Worm (Caenorhabditis elegans) whole organism, L1 larva: ENCODE measurements around the gene srz-101.

Experiments
- C16A3.4 ChIP-seq: fragments of 150-350 bp; optimal IDR thresholded peaks from 2 replicates; lab custom pipeline; 2014; ENCODE audit warnings: missing biosample characterization, missing genetic modification characterization
- C34B4.2 ChIP-seq: sonication (generic microtip); optimal IDR thresholded peaks from 2 replicates; lab custom pipeline; 2017; ENCODE audit warnings: mild to moderate bottlenecking, missing genetic modification characterization, missing compliant biosample characterization
- F16B12.6 ChIP-seq: fragments of 150-350 bp; optimal IDR thresholded peaks from 2 replicates; lab custom pipeline; 2014; ENCODE audit warnings: missing biosample characterization, missing genetic modification characterization
- Y116A8C.19 ChIP-seq: sonication (generic microtip); optimal IDR thresholded peaks from 2 replicates; lab custom pipeline; 2016; ENCODE audit warnings: missing compliant biosample characterization, missing genetic modification characterization, borderline replicate concordance
- alr-1 ChIP-seq: fragments of 200-800 bp; sonication (Bioruptor generic); optimal IDR thresholded peaks from 2 replicates; lab custom pipeline; 2018; ENCODE audit warnings: borderline replicate concordance, mild to moderate bottlenecking, missing genetic modification characterization, missing compliant biosample characterization
- aly-2 ChIP-seq: fragments of 150-350 bp; optimal IDR thresholded peaks from 2 replicates; lab custom pipeline; 2014; ENCODE audit warnings: missing biosample characterization, missing genetic modification characterization
- blmp-1 ChIP-seq: fragments of 150-350 bp; optimal IDR thresholded peaks from 2 replicates; lab custom pipeline; 2014; ENCODE audit warnings: missing biosample characterization, missing genetic modification characterization
- ceh-88 ChIP-seq: fragments of 200-800 bp; sonication (Bioruptor generic); IDR thresholded peaks from 2 replicates; pipeline ENCODE4 v1.3.6; 2022; ENCODE audit warnings: missing genetic modification characterization, missing compliant biosample characterization
- dpl-1 ChIP-seq, 3 experiments: fragments of 150-350 bp in 2 of 3; sonication (generic microtip) in 1 of 3; optimal IDR thresholded peaks; 2 replicates each; lab custom pipeline; 2014 to 2017; ENCODE audit warnings: missing biosample characterization in 3 of 3, missing genetic modification characterization in 3 of 3, missing genetic modification reagents in 3 of 3
- dsc-1 ChIP-seq: sonication (generic microtip); optimal IDR thresholded peaks from 2 replicates; lab custom pipeline; 2016; ENCODE audit warnings: mild to moderate bottlenecking, missing genetic modification characterization, missing compliant biosample characterization
- efl-1 ChIP-seq, 4 experiments: fragments of 150-350 bp; optimal IDR thresholded peaks in 3 of 4; peaks in 1 of 4; 1 replicate in 1 of 4; 2 replicates in 3 of 4; lab custom pipeline; 2014; ENCODE audit warnings: missing biosample characterization in 2 of 4, missing genetic modification characterization in 2 of 4, missing genetic modification reagents in 2 of 4
- egl-27 ChIP-seq, 2 experiments: fragments of 150-350 bp in 1 of 2; sonication (generic microtip); optimal IDR thresholded peaks; 3 replicates each; lab custom pipeline; 2017 to 2018; ENCODE audit warnings: missing biosample characterization in 2 of 2, missing genetic modification characterization in 2 of 2, missing genetic modification reagents in 2 of 2
- elt-2 ChIP-seq: sonication (generic microtip); optimal IDR thresholded peaks from 2 replicates; lab custom pipeline; 2016; ENCODE audit warnings: missing genetic modification characterization, mild to moderate bottlenecking, inconsistent platforms, missing compliant biosample characterization, missing genetic modification reagents
- ets-5 ChIP-seq: fragments of 200-800 bp; sonication (Bioruptor generic); IDR thresholded peaks from 2 replicates; pipeline ENCODE4 v1.3.6; 2022; ENCODE audit warnings: missing genetic modification characterization, missing compliant biosample characterization
- fkh-8 ChIP-seq: sonication (generic microtip); optimal IDR thresholded peaks from 2 replicates; lab custom pipeline; 2016; ENCODE audit warnings: mild to moderate bottlenecking, missing genetic modification characterization, missing compliant biosample characterization
- grh-1 ChIP-seq: fragments of 200-800 bp; sonication (Bioruptor generic); IDR thresholded peaks from 2 replicates; pipeline ENCODE4 v1.3.6; 2022; ENCODE audit warnings: missing genetic modification reagents, missing genetic modification characterization, missing compliant biosample characterization
- hlh-17 ChIP-seq: fragments of 200-800 bp; sonication (Bioruptor generic); optimal IDR thresholded peaks from 2 replicates; lab custom pipeline; 2018; ENCODE audit warnings: missing genetic modification characterization, mild to moderate bottlenecking, missing compliant biosample characterization, moderate library complexity, borderline replicate concordance
- hpl-2 ChIP-seq: fragments of 150-350 bp; optimal IDR thresholded peaks from 2 replicates; lab custom pipeline; 2014; ENCODE audit warnings: missing biosample characterization, missing genetic modification reagents, missing genetic modification characterization
- irx-1 ChIP-seq: sonication (generic microtip); optimal IDR thresholded peaks from 2 replicates; lab custom pipeline; 2016; ENCODE audit warnings: missing genetic modification characterization, missing compliant biosample characterization
- jun-1 ChIP-seq: fragments of 150-350 bp; optimal IDR thresholded peaks from 2 replicates; lab custom pipeline; 2014; ENCODE audit warnings: missing biosample characterization, missing genetic modification reagents, missing genetic modification characterization
- lin-14 ChIP-seq: fragments of 200-800 bp; sonication (Bioruptor generic); optimal IDR thresholded peaks from 2 replicates; lab custom pipeline; 2018; ENCODE audit warnings: mild to moderate bottlenecking, missing genetic modification characterization, moderate library complexity, missing compliant biosample characterization
- mab-9 ChIP-seq: fragments of 200-800 bp; sonication (Bioruptor generic); IDR thresholded peaks from 2 replicates; pipeline ENCODE4 v1.3.6; 2022; ENCODE audit warnings: missing genetic modification reagents, missing genetic modification characterization, missing compliant biosample characterization
- mef-2 ChIP-seq: fragments of 150-350 bp; optimal IDR thresholded peaks from 2 replicates; lab custom pipeline; 2014; ENCODE audit warnings: missing biosample characterization, missing genetic modification characterization
- mep-1 ChIP-seq: fragments of 150-350 bp; optimal IDR thresholded peaks from 2 replicates; lab custom pipeline; 2014; ENCODE audit warnings: missing biosample characterization, missing genetic modification characterization
- nhr-19 ChIP-seq: fragments of 200-800 bp; sonication (Bioruptor generic); conservative IDR thresholded peaks from 2 replicates; pipeline ENCODE4 v1.3.6; 2022; ENCODE audit warnings: missing genetic modification characterization, missing compliant biosample characterization
- nhr-237 ChIP-seq: fragments of 150-350 bp; optimal IDR thresholded peaks from 2 replicates; lab custom pipeline; 2014; ENCODE audit warnings: missing biosample characterization, missing genetic modification characterization
- nhr-47 ChIP-seq: sonication (generic microtip); optimal IDR thresholded peaks from 2 replicates; lab custom pipeline; 2016; ENCODE audit warnings: mild to moderate bottlenecking, missing genetic modification characterization, moderate library complexity, missing compliant biosample characterization
- nhr-76 ChIP-seq: sonication (generic microtip); optimal IDR thresholded peaks from 2 replicates; lab custom pipeline; 2017; ENCODE audit warnings: missing biosample characterization, missing genetic modification characterization
- nhr-77 ChIP-seq: fragments of 150-350 bp; optimal IDR thresholded peaks from 2 replicates; lab custom pipeline; 2014; ENCODE audit warnings: missing biosample characterization, missing genetic modification characterization
- nhr-84 ChIP-seq: sonication (generic microtip); optimal IDR thresholded peaks from 2 replicates; lab custom pipeline; 2017; ENCODE audit warnings: missing biosample characterization, missing genetic modification characterization
- nhr-90 ChIP-seq: sonication (generic microtip); optimal IDR thresholded peaks from 2 replicates; lab custom pipeline; 2016; ENCODE audit warnings: mild to moderate bottlenecking, missing genetic modification characterization, missing compliant biosample characterization; ENCODE audit not compliant: poor library complexity
- pag-3 ChIP-seq: sonication (generic microtip); optimal IDR thresholded peaks from 2 replicates; lab custom pipeline; 2017; ENCODE audit warnings: missing genetic modification characterization, mild to moderate bottlenecking, missing compliant biosample characterization, antibody characterized with exemption, borderline replicate concordance; ENCODE audit not compliant: insufficient read depth
- rnt-1 ChIP-seq: sonication (generic microtip); optimal IDR thresholded peaks from 2 replicates; lab custom pipeline; 2016; ENCODE audit warnings: mild to moderate bottlenecking, missing genetic modification characterization, moderate library complexity, missing compliant biosample characterization
- snpc-4 ChIP-seq: fragments of 150-350 bp; optimal IDR thresholded peaks from 2 replicates; lab custom pipeline; 2014; ENCODE audit warnings: missing biosample characterization, missing genetic modification characterization
- snu-23 ChIP-seq: sonication (generic microtip); optimal IDR thresholded peaks from 2 replicates; lab custom pipeline; 2016; ENCODE audit warnings: missing genetic modification characterization, missing compliant biosample characterization
- tbx-2 ChIP-seq: sonication (generic microtip); optimal IDR thresholded peaks from 2 replicates; lab custom pipeline; 2016; ENCODE audit warnings: missing genetic modification characterization, missing compliant biosample characterization
- tlp-1 ChIP-seq: fragments of 150-350 bp; optimal IDR thresholded peaks from 2 replicates; lab custom pipeline; 2014; ENCODE audit warnings: missing biosample characterization, missing genetic modification characterization
- unc-86 ChIP-seq: sonication (generic microtip); optimal IDR thresholded peaks from 2 replicates; lab custom pipeline; 2016; ENCODE audit warnings: missing genetic modification characterization, missing compliant biosample characterization
- zip-4 ChIP-seq: fragments of 200-800 bp; sonication (Bioruptor generic); optimal IDR thresholded peaks from 2 replicates; lab custom pipeline; 2018; ENCODE audit warnings: mild to moderate bottlenecking, missing genetic modification characterization, moderate library complexity, missing compliant biosample characterization
- ztf-11 ChIP-seq, 2 experiments: sonication (generic microtip); optimal IDR thresholded peaks; 2 replicates each; lab custom pipeline; 2016 to 2017; ENCODE audit warnings: missing genetic modification characterization in 2 of 2, missing biosample characterization in 1 of 2, missing compliant biosample characterization in 1 of 2

The srz-101 gene

DNA sequence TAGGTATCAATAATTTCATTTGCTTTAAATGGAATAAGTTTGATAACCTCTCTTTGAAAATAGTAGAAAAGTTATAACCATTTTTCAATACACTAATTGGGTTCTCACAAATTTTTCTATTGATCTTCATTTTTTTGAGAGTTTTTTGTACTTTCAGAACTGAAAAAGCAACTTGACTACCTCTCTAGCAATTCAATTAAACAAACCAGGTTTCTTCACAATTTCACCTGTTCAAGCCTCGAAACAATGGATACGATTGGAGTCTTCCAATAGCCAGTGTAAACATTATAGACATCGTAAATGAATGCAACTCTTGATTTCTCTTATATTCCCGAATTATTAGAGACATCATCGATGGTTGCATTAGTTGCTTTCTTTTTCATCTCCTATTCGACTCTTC is 35.3 kb downstream of the srz-101 start, which contains the start of gene srz-99:
Gene srz-99 (plus strand): TSS at position 301 of the 400 bp plus-strand sequence.
- TF ChIP-seq mep-1 (tag; lab: Kevin White, UChicago) (no peak), snpc-4 (no peak), grh-1 (GFP tag; lab: Robert Waterston, UW) (no peak), hpl-2 (GFP tag; lab: Kevin White, UChicago) (no peak), tbx-2 (tag; lab: Kevin White, UChicago) (no peak), nhr-19 (no peak), lin-14 (GFP tag; lab: Kevin White, UChicago) (no peak), nhr-84 (tag; lab: Kevin White, UChicago) (no peak), egl-27 (tag; optimal IDR thresholded peaks at IDR 0.05; lab: Kevin White, UChicago) (no peak), jun-1 (tag; lab: Kevin White, UChicago) (no peak), ztf-11 (tag; optimal IDR thresholded peaks at IDR 0.05; lab: Kevin White, UChicago) (no peak), rnt-1 (tag; lab: Kevin White, UChicago) (no peak), C16A3.4 (tag; lab: Kevin White, UChicago) (no peak), nhr-77 (no peak), mab-9 (GFP tag; lab: Robert Waterston, UW) (no peak), ets-5 (GFP tag; lab: Robert Waterston, UW) (no peak), tlp-1 (tag; lab: Kevin White, UChicago) (no peak), pag-3 (tag; lab: Kevin White, UChicago) (no peak)

DNA sequence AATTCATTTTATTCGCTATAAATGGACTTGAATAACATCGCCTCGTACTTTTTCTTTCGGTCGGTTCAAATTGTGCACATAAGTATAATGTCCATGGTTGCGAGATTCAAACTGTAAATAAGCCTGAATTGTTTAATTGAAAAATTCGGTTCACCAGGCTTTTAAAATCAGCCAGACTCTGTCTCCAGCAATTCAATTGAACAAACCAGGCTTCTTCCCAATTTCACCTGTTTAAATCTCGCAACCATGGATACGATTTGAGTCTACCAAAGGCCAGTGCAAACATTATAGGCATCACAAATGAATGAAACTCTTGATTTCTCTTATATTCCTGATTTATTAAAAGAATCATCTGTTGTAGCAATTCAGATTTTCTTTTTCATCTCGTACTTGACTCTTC is 37.0 kb downstream of the srz-101 start, which contains the start of gene srz-100:
Gene srz-100 (plus strand): TSS at position 301 of the 400 bp plus-strand sequence.
- TF ChIP-seq hlh-17 (GFP tag; lab: Kevin White, UChicago) (no peak), efl-1 (optimal IDR thresholded peaks at IDR 0.05; lab: Kevin White, UChicago) (no peak), efl-1 (GFP tag; optimal IDR thresholded peaks at IDR 0.05 in 1 of 2; lab: Kevin White, UChicago) (peak in 1 of 2 experiments; percentile 39)

- no peak for TF ChIP-seq irx-1
- no peak for TF ChIP-seq unc-86
- TF ChIP-seq fkh-8 (tag; lab: Kevin White, UChicago) = no peak
- TF ChIP-seq aly-2 (tag; lab: Kevin White, UChicago) = no peak
- no peak for TF ChIP-seq grh-1 (GFP tag; lab: Robert Waterston, UW)
- no peak for TF ChIP-seq nhr-90 (tag; lab: Kevin White, UChicago)
- TF ChIP-seq snu-23 (GFP tag; lab: Kevin White, UChicago) = no peak
- no peak for TF ChIP-seq nhr-77
- TF ChIP-seq blmp-1 = no peak
- TF ChIP-seq C34B4.2 = no peak
- no peak for TF ChIP-seq alr-1 (tag; lab: Kevin White, UChicago)
- TF ChIP-seq nhr-76 = no peak
- no peak for TF ChIP-seq snpc-4
These were observed 39.0 kb downstream of the srz-101 start, which contains the start of gene T25E12.16 for ce11 chrV:16733681-16734080. T25E12.16 (minus strand) TSS chrV:16733781.

- TF ChIP-seq ceh-88 = no peak
- no peak for TF ChIP-seq dsc-1 (tag; lab: Kevin White, UChicago)
- TF ChIP-seq zip-4 (GFP tag; lab: Kevin White, UChicago) = no peak
- TF ChIP-seq nhr-47 (tag; lab: Kevin White, UChicago) = no peak
- no peak for TF ChIP-seq C16A3.4 (tag; lab: Kevin White, UChicago)
- no peak for TF ChIP-seq C34B4.2
- TF ChIP-seq unc-86 = no peak
- no peak for TF ChIP-seq grh-1 (GFP tag; lab: Robert Waterston, UW)
- no peak for TF ChIP-seq Y116A8C.19 (tag; lab: Kevin White, UChicago)
- TF ChIP-seq elt-2 (tag; lab: Kevin White, UChicago) = no peak
- TF ChIP-seq dpl-1 (GFP tag; optimal IDR thresholded peaks at IDR 0.05; lab: Kevin White, UChicago) = no peak
- TF ChIP-seq nhr-84 (tag; lab: Kevin White, UChicago) = no peak
- no peak for TF ChIP-seq nhr-237 (tag; lab: Kevin White, UChicago)
- no peak for TF ChIP-seq mef-2 (tag; lab: Kevin White, UChicago)
- no peak for TF ChIP-seq F16B12.6 (tag; lab: Kevin White, UChicago)
- no peak for TF ChIP-seq snpc-4
These were observed 40.9 kb downstream of the srz-101 start, which contains the start of the genes clec-38 and clec-34 for ce11 chrV:16735518-16735917. clec-38 (minus strand) TSS chrV:16735618. clec-34 (plus strand) TSS chrV:16735765.
